Fruit fly (Drosophila melanogaster) whole organism, embryonic: Measurements from ENCODE around the gene CHES-1-like.

ENCODE experiments used
- Atf-2 ChIP-seq: fragments of 200-800 bp; sonication (Bioruptor generic); optimal IDR thresholded peaks from 2 replicates; lab custom pipeline; 2016; ENCODE audit warnings: missing biosample characterization, missing genetic modification characterization
- B-H2 ChIP-seq: fragments of 200-800 bp; sonication (Bioruptor generic); optimal IDR thresholded peaks from 2 replicates; lab custom pipeline; 2018; ENCODE audit warnings: missing biosample characterization, mild to moderate bottlenecking, missing genetic modification characterization
- BtbVII ChIP-seq: fragments of 200-800 bp; sonication (Bioruptor generic); optimal IDR thresholded peaks from 3 replicates; lab custom pipeline; 2017; ENCODE audit warnings: missing biosample characterization, mild to moderate bottlenecking, missing genetic modification characterization
- CG10979 ChIP-seq: fragments of 200-800 bp; sonication (Bioruptor generic); optimal IDR thresholded peaks from 2 replicates; lab custom pipeline; 2018; ENCODE audit warnings: missing biosample characterization, mild to moderate bottlenecking, missing genetic modification characterization, moderate library complexity
- CG12391 ChIP-seq: fragments of 200-800 bp; sonication (Bioruptor generic); optimal IDR thresholded peaks from 3 replicates; lab custom pipeline; 2018; ENCODE audit warnings: missing biosample characterization, mild to moderate bottlenecking, missing genetic modification characterization, moderate library complexity
- CG14441 ChIP-seq: fragments of 200-800 bp; sonication (Bioruptor generic); IDR thresholded peaks from 2 replicates; pipeline ENCODE4 v1.3.6; 2022; ENCODE audit warnings: missing biosample characterization, missing genetic modification characterization
- CG17829 ChIP-seq: fragments of 200-800 bp; optimal IDR thresholded peaks from 2 replicates; lab custom pipeline; 2019; ENCODE audit warnings: missing biosample characterization, mild to moderate bottlenecking, missing genetic modification characterization, moderate library complexity
- CG2116 ChIP-seq: fragments of 200-800 bp; sonication (Bioruptor generic); optimal IDR thresholded peaks from 3 replicates; lab custom pipeline; 2018; ENCODE audit warnings: missing biosample characterization, mild to moderate bottlenecking, missing genetic modification characterization
- CG30403 ChIP-seq: fragments of 200-800 bp; sonication (Bioruptor generic); optimal IDR thresholded peaks from 3 replicates; lab custom pipeline; 2016; ENCODE audit warnings: missing biosample characterization, missing genetic modification characterization
- CG3065 ChIP-seq: fragments of 200-800 bp; sonication (Bioruptor generic); optimal IDR thresholded peaks from 2 replicates; lab custom pipeline; 2016; ENCODE audit warnings: missing biosample characterization, missing genetic modification characterization
- CG31224 ChIP-seq: fragments of 200-800 bp; sonication (Bioruptor generic); IDR thresholded peaks from 2 replicates; pipeline ENCODE4 v1.3.6; 2022; ENCODE audit warnings: missing biosample characterization, missing genetic modification characterization
- CG31388 ChIP-seq: fragments of 200-800 bp; sonication (Bioruptor generic); optimal IDR thresholded peaks from 2 replicates; lab custom pipeline; 2016; ENCODE audit warnings: missing biosample characterization, missing genetic modification characterization
- CG32532 ChIP-seq: fragments of 200-800 bp; sonication (Bioruptor generic); IDR thresholded peaks from 2 replicates; pipeline ENCODE4 v1.3.6; 2022; ENCODE audit warnings: missing biosample characterization, missing genetic modification characterization
- CG43689 ChIP-seq: fragments of 200-800 bp; sonication (Bioruptor generic); IDR thresholded peaks from 2 replicates; pipeline ENCODE4 v1.3.6; 2022; ENCODE audit warnings: missing biosample characterization, missing genetic modification characterization
- CG4707 ChIP-seq: fragments of 200-800 bp; sonication (Bioruptor generic); optimal IDR thresholded peaks from 2 replicates; lab custom pipeline; 2018; ENCODE audit warnings: missing biosample characterization, mild to moderate bottlenecking, missing genetic modification characterization, moderate library complexity
- CG4730 ChIP-seq: fragments of 200-800 bp; sonication (Bioruptor generic); IDR thresholded peaks from 2 replicates; pipeline ENCODE4 v1.3.6; 2022; ENCODE audit warnings: missing biosample characterization, missing genetic modification characterization
- CG4820 ChIP-seq: fragments of 200-800 bp; sonication (Bioruptor generic); optimal IDR thresholded peaks from 3 replicates; lab custom pipeline; 2016; ENCODE audit warnings: missing biosample characterization, missing genetic modification characterization
- CG4854 ChIP-seq: fragments of 200-800 bp; sonication (Bioruptor generic); optimal IDR thresholded peaks from 2 replicates; lab custom pipeline; 2016; ENCODE audit warnings: missing biosample characterization, missing genetic modification characterization, inconsistent platforms
- CG7271 ChIP-seq: fragments of 200-800 bp; sonication (Bioruptor generic); optimal IDR thresholded peaks from 2 replicates; lab custom pipeline; 2018; ENCODE audit warnings: missing biosample characterization, mild to moderate bottlenecking, missing genetic modification characterization, moderate library complexity
- CG7786 ChIP-seq: fragments of 200-800 bp; sonication (Bioruptor generic); optimal IDR thresholded peaks from 2 replicates; lab custom pipeline; 2016; ENCODE audit warnings: missing biosample characterization, missing genetic modification characterization
- CG8281 ChIP-seq: fragments of 200-800 bp; sonication (Bioruptor generic); optimal IDR thresholded peaks from 2 replicates; lab custom pipeline; 2018; ENCODE audit warnings: missing biosample characterization, mild to moderate bottlenecking, missing genetic modification characterization, moderate library complexity
- CG8944 ChIP-seq: fragments of 200-800 bp; sonication (Bioruptor generic); optimal IDR thresholded peaks from 3 replicates; lab custom pipeline; 2016; ENCODE audit warnings: missing biosample characterization, missing genetic modification characterization
- Dp ChIP-seq: fragments of 200-800 bp; sonication (Bioruptor generic); optimal IDR thresholded peaks from 2 replicates; lab custom pipeline; 2018; ENCODE audit warnings: missing biosample characterization, mild to moderate bottlenecking, missing genetic modification characterization, moderate library complexity
- Drgx ChIP-seq: fragments of 200-800 bp; sonication (Bioruptor generic); IDR thresholded peaks from 2 replicates; pipeline ENCODE4 v1.3.6; 2022; ENCODE audit warnings: missing biosample characterization, missing genetic modification characterization
- HLHmδ ChIP-seq: fragments of 200-800 bp; sonication (Bioruptor generic); optimal IDR thresholded peaks from 2 replicates; lab custom pipeline; 2018; ENCODE audit warnings: missing biosample characterization, mild to moderate bottlenecking, missing genetic modification characterization, moderate library complexity
- Hey ChIP-seq: fragments of 200-800 bp; sonication (Bioruptor generic); optimal IDR thresholded peaks from 3 replicates; lab custom pipeline; 2018; ENCODE audit warnings: missing biosample characterization, mild to moderate bottlenecking, missing genetic modification characterization
- ase ChIP-seq: fragments of 200-800 bp; sonication (Bioruptor generic); IDR thresholded peaks from 3 replicates; pipeline ENCODE4 v1.3.6; 2022; ENCODE audit warnings: missing biosample characterization, missing genetic modification characterization
- cad ChIP-seq: fragments of >200 bp; optimal IDR thresholded peaks from 2 replicates; lab custom pipeline; 2017; ENCODE audit warnings: missing biosample characterization, missing genetic modification characterization
- chif ChIP-seq, 2 experiments: fragments of 200-800 bp; sonication (Bioruptor generic); optimal IDR thresholded peaks; 3 replicates each; lab custom pipeline; 2016; ENCODE audit warnings: missing biosample characterization in 2 of 2, missing genetic modification characterization in 2 of 2
- chinmo ChIP-seq: fragments of 200-800 bp; sonication (Bioruptor generic); IDR thresholded peaks from 4 replicates; pipeline ENCODE4 v1.3.6; 2022; ENCODE audit warnings: missing biosample characterization, missing genetic modification characterization; ENCODE audit not compliant: partially characterized antibody
- crc ChIP-seq: fragments of 200-800 bp; sonication (Bioruptor generic); optimal IDR thresholded peaks from 2 replicates; lab custom pipeline; 2016; ENCODE audit warnings: missing biosample characterization, missing genetic modification characterization
- dysf ChIP-seq: fragments of 200-800 bp; sonication (Bioruptor generic); IDR thresholded peaks from 3 replicates; pipeline ENCODE4 v1.3.6; 2022; ENCODE audit warnings: missing biosample characterization, missing genetic modification characterization
- eyg ChIP-seq: fragments of 200-800 bp; sonication (Bioruptor generic); optimal IDR thresholded peaks from 3 replicates; lab custom pipeline; 2016; ENCODE audit warnings: missing biosample characterization, missing genetic modification characterization
- fd102C ChIP-seq: fragments of 200-800 bp; sonication (Bioruptor generic); optimal IDR thresholded peaks from 2 replicates; lab custom pipeline; 2018; ENCODE audit warnings: missing biosample characterization, mild to moderate bottlenecking, missing genetic modification characterization, moderate library complexity
- fd64A ChIP-seq: fragments of 200-800 bp; sonication (Bioruptor generic); optimal IDR thresholded peaks from 3 replicates; lab custom pipeline; 2018; ENCODE audit warnings: missing biosample characterization, mild to moderate bottlenecking, missing genetic modification characterization
- gt ChIP-seq: fragments of 200-800 bp; sonication (Bioruptor generic); IDR thresholded peaks from 2 replicates; pipeline ENCODE4 v1.3.6; 2022; ENCODE audit warnings: missing biosample characterization, missing genetic modification characterization
- hb ChIP-seq: fragments of 200-800 bp; sonication (Bioruptor generic); IDR thresholded peaks from 3 replicates; pipeline ENCODE4 v1.3.6; 2022; ENCODE audit warnings: missing biosample characterization, missing genetic modification characterization; ENCODE audit not compliant: partially characterized antibody
- jumu ChIP-seq: fragments of 200-800 bp; sonication (Bioruptor generic); optimal IDR thresholded peaks from 3 replicates; lab custom pipeline; 2016; ENCODE audit warnings: missing biosample characterization, missing genetic modification characterization
- lov ChIP-seq, 2 experiments: fragments of 200-800 bp in 1 of 2; fragments of >200 bp in 1 of 2; sonication (Bioruptor generic) in 1 of 2; IDR thresholded peaks in 1 of 2; optimal IDR thresholded peaks in 1 of 2; 2 replicates in 1 of 2; 3 replicates in 1 of 2; pipeline versions ENCODE4 v1.3.6 to Lab custom; 2017 to 2022; ENCODE audit warnings: missing biosample characterization in 1 of 2, missing genetic modification characterization in 1 of 2
- luna ChIP-seq: fragments of 200-800 bp; sonication (Bioruptor generic); optimal IDR thresholded peaks from 2 replicates; lab custom pipeline; 2016; ENCODE audit warnings: missing biosample characterization, missing genetic modification characterization
- oc ChIP-seq: fragments of 200-800 bp; sonication (Bioruptor generic); optimal IDR thresholded peaks from 2 replicates; lab custom pipeline; 2018; ENCODE audit warnings: missing biosample characterization, mild to moderate bottlenecking, missing genetic modification characterization, moderate library complexity
- peb ChIP-seq: fragments of 200-800 bp; sonication (Bioruptor generic); IDR thresholded peaks from 2 replicates; pipeline ENCODE4 v1.3.6; 2022; ENCODE audit warnings: missing biosample characterization, missing genetic modification characterization
- ranshi ChIP-seq: fragments of 200-800 bp; sonication (Bioruptor generic); IDR thresholded peaks from 2 replicates; pipeline ENCODE4 v1.3.6; 2022; ENCODE audit warnings: missing biosample characterization, missing genetic modification characterization
- sr ChIP-seq: fragments of 200-800 bp; sonication (Bioruptor generic); IDR thresholded peaks from 3 replicates; pipeline ENCODE4 v1.3.6; 2022; ENCODE audit warnings: missing biosample characterization, missing genetic modification characterization
- ssp ChIP-seq: fragments of 200-800 bp; sonication (Bioruptor generic); IDR thresholded peaks from 2 replicates; pipeline ENCODE4 v1.3.6; 2022; ENCODE audit warnings: missing biosample characterization, missing genetic modification characterization
- tap ChIP-seq: fragments of 200-800 bp; optimal IDR thresholded peaks from 3 replicates; lab custom pipeline; 2019; ENCODE audit warnings: missing biosample characterization, mild to moderate bottlenecking, missing genetic modification characterization, moderate library complexity
- vvl ChIP-seq: fragments of 200-800 bp; sonication (Bioruptor generic); IDR thresholded peaks from 2 replicates; pipeline ENCODE4 v1.3.6; 2022; ENCODE audit warnings: missing biosample characterization, missing genetic modification characterization
- z ChIP-seq: fragments of 200-800 bp; sonication (Bioruptor generic); IDR thresholded peaks from 3 replicates; pipeline ENCODE4 v1.3.6; 2022; ENCODE audit warnings: missing biosample characterization, missing genetic modification characterization

The CHES-1-like gene

dm6 chrX:7696711-7697654, 12.2 kb downstream of the CHES-1-like start (continued):
- TF ChIP-seq dysf (GFP tag; lab: Robert Waterston, UW), result peak; percentile 95
- peak; percentile 76 to 81 for TF ChIP-seq chif (GFP tag; optimal IDR thresholded peaks at IDR 0.05; lab: Kevin White, UChicago)
- peak; percentile 47 for TF ChIP-seq HLHmδ
- TF ChIP-seq ase, result peak; percentile 75; the same call in 2 of the 3 replicates
- peak; percentile 26; the same call in 1 of the 2 replicates for TF ChIP-seq gt (GFP tag; lab: Robert Waterston, UW)
- no peak for TF ChIP-seq fd102C (GFP tag; lab: Kevin White, UChicago)
- peak; percentile 85 for TF ChIP-seq tap
- TF ChIP-seq Hey (tag; lab: Kevin White, UChicago), result peak; percentile 66
- peak; percentile 81 for TF ChIP-seq crc (GFP tag; lab: Kevin White, UChicago)
- peak; percentile 49 for TF ChIP-seq CG2116
- TF ChIP-seq lov (optimal IDR thresholded peaks at IDR 0.05; lab: Kevin White, UChicago), result no peak
- TF ChIP-seq lov (GFP tag; IDR thresholded peaks at IDR 0.05; lab: Robert Waterston, UW), result no peak
- peak; percentile 73 for TF ChIP-seq CG43689 (GFP tag; lab: Robert Waterston, UW)
- TF ChIP-seq CG4854 (GFP tag; lab: Kevin White, UChicago), result peak; percentile 80
- TF ChIP-seq sr (GFP tag; lab: Robert Waterston, UW), result peak; percentile 78
- TF ChIP-seq jumu, result peak; percentile 73
- peak; percentile 54 for TF ChIP-seq fd64A (GFP tag; lab: Kevin White, UChicago)
- peak; percentile 72 for TF ChIP-seq CG8281 (tag; lab: Kevin White, UChicago)
- peak; percentile 97 for TF ChIP-seq Drgx
- peak; percentile 75 for TF ChIP-seq CG4820 (GFP tag; lab: Kevin White, UChicago)
- TF ChIP-seq CG30403, result peak; percentile 93
- TF ChIP-seq eyg (GFP tag; lab: Kevin White, UChicago), result peak; percentile 55
- peak; percentile 88 for TF ChIP-seq CG12391 (tag; lab: Kevin White, UChicago)
- TF ChIP-seq B-H2 (GFP tag; lab: Kevin White, UChicago), result peak; percentile 98
- TF ChIP-seq CG31224 (GFP tag; lab: Robert Waterston, UW), result peak; percentile 85
- peak; percentile 66; the same call in 1 of the 4 replicates for TF ChIP-seq chinmo
- TF ChIP-seq cad (GFP tag; lab: Kevin White, UChicago), result no peak
- TF ChIP-seq CG7786 (GFP tag; lab: Kevin White, UChicago), result peak; percentile 86
- TF ChIP-seq ranshi (GFP tag; lab: Robert Waterston, UW), result peak; percentile 87
- peak; percentile 92 for TF ChIP-seq CG14441
- no peak for TF ChIP-seq CG7271 (tag; lab: Kevin White, UChicago)
- TF ChIP-seq ssp (GFP tag; lab: Robert Waterston, UW), result peak; percentile 64
- no peak for TF ChIP-seq CG4707 (GFP tag; lab: Kevin White, UChicago)
- TF ChIP-seq CG32532, result peak; percentile 97
- TF ChIP-seq CG3065 (GFP tag; lab: Kevin White, UChicago), result peak; percentile 60
- no peak for TF ChIP-seq hb (GFP tag; lab: Robert Waterston, UW)
- peak; percentile 63 for TF ChIP-seq CG10979
- TF ChIP-seq oc (tag; lab: Kevin White, UChicago), result peak; percentile 65
- peak; percentile 81 for TF ChIP-seq luna (GFP tag; lab: Kevin White, UChicago)
- peak; percentile 75 for TF ChIP-seq CG4730 (GFP tag; lab: Robert Waterston, UW)
- peak; percentile 24 for TF ChIP-seq CG31388
- peak; percentile 85 for TF ChIP-seq CG17829 (tag; lab: Kevin White, UChicago)
- peak; percentile 40; the same call in 1 of the 3 replicates for TF ChIP-seq z
- peak; percentile 96 for TF ChIP-seq BtbVII (GFP tag; lab: Kevin White, UChicago)
- peak; percentile 46; the same call in 1 of the 2 replicates for TF ChIP-seq peb (GFP tag; lab: Robert Waterston, UW)
- TF ChIP-seq Dp (GFP tag; lab: Kevin White, UChicago), result no peak
- TF ChIP-seq CG8944 (GFP tag; lab: Kevin White, UChicago), result peak; percentile 74
- TF ChIP-seq vvl (GFP tag; lab: Robert Waterston, UW), result peak; percentile 93
- TF ChIP-seq Atf-2, result peak; percentile 78
